Worm (Caenorhabditis elegans): ENCODE measurements around the gene B0496.1.

Gene B0496.1

ce11 chrIV:7488457-7488783, 42.3 kb downstream of the B0496.1 start (continued):
- no peak for TF ChIP-seq nhr-90 (tag; optimal IDR thresholded peaks at IDR 0.05)

DNA sequence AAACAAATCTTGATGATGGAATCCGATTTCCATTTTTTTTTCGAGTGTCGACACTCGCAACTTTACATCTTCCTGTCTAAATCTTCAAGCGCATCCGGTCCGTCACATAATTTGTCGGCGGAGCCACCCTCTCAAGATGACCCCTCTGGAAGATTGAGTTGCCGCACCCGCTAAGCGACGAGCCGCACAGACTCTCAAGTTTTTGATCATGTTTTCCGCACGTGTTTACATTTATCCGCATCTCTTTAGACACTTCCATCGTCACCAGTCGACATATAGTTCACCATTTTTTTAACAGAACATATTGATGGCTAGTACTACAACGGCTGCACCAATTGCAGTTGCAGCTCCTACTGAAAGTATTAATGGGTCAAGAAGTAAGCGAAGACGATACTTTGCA, 45.4 kb downstream of the B0496.1 start, which contains the start of gene F55G1.1:
Gene F55G1.1, plus strand, starts transcription at position 301 of the 400 bp plus-strand sequence.
- no peak for TF ChIP-seq lin-40 (tag; optimal IDR thresholded peaks at IDR 0.05)
- no peak for TF ChIP-seq chd-7 (tag; optimal IDR thresholded peaks at IDR 0.05)
- no peak for TF ChIP-seq unc-130 (GFP tag; optimal IDR thresholded peaks at IDR 0.05)
- no peak for TF ChIP-seq F55B11.4 (tag; optimal IDR thresholded peaks at IDR 0.05; ENCODE audit: borderline replicate concordance, insufficient read depth)
- no peak for TF ChIP-seq rec-8 (tag; optimal IDR thresholded peaks at IDR 0.05)
- TF ChIP-seq hlh-12 (tag; optimal IDR thresholded peaks at IDR 0.05): no peak
- no peak for TF ChIP-seq akir-1 (GFP tag; optimal IDR thresholded peaks at IDR 0.05)
- no peak for TF ChIP-seq tbp1 (GFP tag; optimal IDR thresholded peaks at IDR 0.05)
- no peak for TF ChIP-seq efl-1 (GFP tag; optimal IDR thresholded peaks at IDR 0.05)
- no peak for TF ChIP-seq ztf-26 (tag; optimal IDR thresholded peaks at IDR 0.05)
- no peak for TF ChIP-seq snpc-4 (GFP tag; optimal IDR thresholded peaks at IDR 0.05)
- TF ChIP-seq snpc-4 (tag; optimal IDR thresholded peaks at IDR 0.05): no peak
- TF ChIP-seq F22D6.2 (tag; optimal IDR thresholded peaks at IDR 0.05): no peak
- TF ChIP-seq Y67H2A.10 (GFP tag; conservative IDR thresholded peaks at IDR 0.05): no peak
- TF ChIP-seq ztf-28 (GFP tag; IDR thresholded peaks at IDR 0.05): no peak
- TF ChIP-seq die-1 (tag; optimal IDR thresholded peaks at IDR 0.05): no peak
- TF ChIP-seq sea-2 (GFP tag; IDR thresholded peaks at IDR 0.05): no peak
- TF ChIP-seq mel-28 (tag; optimal IDR thresholded peaks at IDR 0.05; ENCODE audit: borderline replicate concordance): no peak
- TF ChIP-seq egl-44 (GFP tag; IDR thresholded peaks at IDR 0.05): no peak

All from whole organism, young adult.